Worm (Caenorhabditis elegans) whole organism, young adult: ENCODE results near the gene his-63.
A peak's percentile ranks its signal among the peaks of the same experiment; 100 is the strongest.

Experiments used
- B0019.2 ChIP-seq: fragments of 200-800 bp; sonication (Bioruptor generic); conservative IDR thresholded peaks from 2 replicates; pipeline ENCODE4 v1.3.6; 2022; ENCODE audit warnings: missing genetic modification reagents, missing genetic modification characterization, missing compliant biosample characterization
- B0261.1 ChIP-seq: sonication (generic microtip); optimal IDR thresholded peaks from 2 replicates; lab custom pipeline; 2016; ENCODE audit warnings: mild to moderate bottlenecking, missing genetic modification characterization, moderate library complexity, missing compliant biosample characterization
- C06A6.2 ChIP-seq: fragments of 200-800 bp; sonication (Bioruptor generic); conservative IDR thresholded peaks from 2 replicates; pipeline ENCODE4 v1.3.6; 2022; ENCODE audit warnings: missing genetic modification characterization, missing compliant biosample characterization
- D2030.7 ChIP-seq: fragments of 200-800 bp; sonication (Bioruptor generic); IDR thresholded peaks from 2 replicates; pipeline ENCODE4 v1.3.6; 2022; ENCODE audit warnings: missing genetic modification reagents, missing genetic modification characterization, missing compliant biosample characterization
- F10E7.11 ChIP-seq: sonication (generic microtip); optimal IDR thresholded peaks from 2 replicates; lab custom pipeline; 2017; ENCODE audit warnings: mild to moderate bottlenecking, missing genetic modification characterization, moderate library complexity, missing compliant biosample characterization
- F23B12.7 ChIP-seq: sonication (generic microtip); optimal IDR thresholded peaks from 2 replicates; lab custom pipeline; 2017; ENCODE audit warnings: missing genetic modification characterization, mild to moderate bottlenecking, missing compliant biosample characterization, antibody characterized with exemption, moderate library complexity; ENCODE audit not compliant: insufficient read depth
- F49E8.2 ChIP-seq: sonication (generic microtip); optimal IDR thresholded peaks from 3 replicates; lab custom pipeline; 2017; ENCODE audit warnings: missing genetic modification characterization, mild to moderate bottlenecking, missing compliant biosample characterization, antibody characterized with exemption, moderate library complexity; ENCODE audit not compliant: insufficient read depth
- F57A8.1 ChIP-seq: fragments of 200-800 bp; sonication (Bioruptor generic); optimal IDR thresholded peaks from 2 replicates; lab custom pipeline; 2018; ENCODE audit warnings: mild to moderate bottlenecking, missing genetic modification characterization, moderate library complexity, missing compliant biosample characterization
- T07F8.4 ChIP-seq: sonication (generic microtip); optimal IDR thresholded peaks from 2 replicates; lab custom pipeline; 2016; ENCODE audit warnings: mild to moderate bottlenecking, missing genetic modification characterization, moderate library complexity, missing compliant biosample characterization
- Y53F4B.3 ChIP-seq: fragments of 200-800 bp; sonication (Bioruptor generic); IDR thresholded peaks from 2 replicates; pipeline ENCODE4 v1.3.6; 2022; ENCODE audit warnings: missing genetic modification reagents, missing genetic modification characterization, missing compliant biosample characterization
- Y53G8AR.9 ChIP-seq: fragments of 200-800 bp; sonication (Bioruptor generic); conservative IDR thresholded peaks from 2 replicates; pipeline ENCODE4 v1.3.6; 2022; ENCODE audit warnings: missing genetic modification reagents, missing genetic modification characterization, missing compliant biosample characterization
- Y56A3A.18 ChIP-seq: fragments of 200-800 bp; sonication (Bioruptor generic); IDR thresholded peaks from 2 replicates; pipeline ENCODE4 v1.3.6; 2022; ENCODE audit warnings: missing genetic modification reagents, missing genetic modification characterization, missing compliant biosample characterization
- Y67H2A.10 ChIP-seq: fragments of 200-800 bp; sonication (Bioruptor generic); conservative IDR thresholded peaks from 2 replicates; pipeline ENCODE4 v1.3.6; 2022; ENCODE audit warnings: missing genetic modification reagents, missing genetic modification characterization, missing compliant biosample characterization
- Y95B8A.8 ChIP-seq: fragments of 200-800 bp; sonication (Bioruptor generic); IDR thresholded peaks from 2 replicates; pipeline ENCODE4 v1.3.6; 2022; ENCODE audit warnings: missing genetic modification reagents, missing genetic modification characterization, missing compliant biosample characterization
- akir-1 ChIP-seq: fragments of 200-800 bp; sonication (Bioruptor generic); optimal IDR thresholded peaks from 2 replicates; lab custom pipeline; 2018; ENCODE audit warnings: mild to moderate bottlenecking, missing genetic modification characterization, moderate library complexity, missing compliant biosample characterization
- atf-7 ChIP-seq: sonication (generic microtip); optimal IDR thresholded peaks from 2 replicates; lab custom pipeline; 2017; ENCODE audit warnings: mild to moderate bottlenecking, missing genetic modification characterization, missing compliant biosample characterization
- bed-1 ChIP-seq: fragments of 200-800 bp; sonication (Bioruptor generic); IDR thresholded peaks from 2 replicates; pipeline ENCODE4 v1.3.6; 2022; ENCODE audit warnings: missing genetic modification reagents, missing genetic modification characterization, missing compliant biosample characterization
- bed-2 ChIP-seq: fragments of 200-800 bp; sonication (Bioruptor generic); IDR thresholded peaks from 2 replicates; pipeline ENCODE4 v1.3.6; 2022; ENCODE audit warnings: missing genetic modification reagents, missing genetic modification characterization, missing compliant biosample characterization
- ccch-3 ChIP-seq: fragments of 200-800 bp; sonication (Bioruptor generic); optimal IDR thresholded peaks from 2 replicates; lab custom pipeline; 2018; ENCODE audit warnings: mild to moderate bottlenecking, missing genetic modification characterization, missing compliant biosample characterization
- cebp-1 ChIP-seq, 2 experiments: fragments of 200-800 bp in 1 of 2; sonication (Bioruptor generic) in 1 of 2; sonication (generic microtip) in 1 of 2; IDR thresholded peaks in 1 of 2; optimal IDR thresholded peaks in 1 of 2; 2 replicates each; pipeline versions ENCODE4 v1.3.6 to Lab custom; 2017 to 2022; ENCODE audit warnings: missing compliant biosample characterization in 2 of 2, missing genetic modification characterization in 2 of 2, mild to moderate bottlenecking in 1 of 2, missing genetic modification reagents in 1 of 2, moderate library complexity in 1 of 2
- cebp-2 ChIP-seq: fragments of 200-800 bp; sonication (Bioruptor generic); IDR thresholded peaks from 2 replicates; pipeline ENCODE4 v1.3.6; 2022; ENCODE audit warnings: missing genetic modification characterization, missing compliant biosample characterization
- ceh-100 ChIP-seq: fragments of 200-800 bp; sonication (Bioruptor generic); IDR thresholded peaks from 2 replicates; pipeline ENCODE4 v1.3.6; 2022; ENCODE audit warnings: missing genetic modification reagents, missing genetic modification characterization, missing compliant biosample characterization
- ceh-40 ChIP-seq: fragments of 200-800 bp; sonication (Bioruptor generic); IDR thresholded peaks from 2 replicates; pipeline ENCODE4 v1.3.6; 2022; ENCODE audit warnings: missing genetic modification characterization, missing compliant biosample characterization
- ceh-91 ChIP-seq: fragments of 200-800 bp; sonication (Bioruptor generic); IDR thresholded peaks from 2 replicates; pipeline ENCODE4 v1.3.6; 2022; ENCODE audit warnings: missing genetic modification reagents, missing genetic modification characterization, missing compliant biosample characterization
- chd-7 ChIP-seq: sonication (generic microtip); optimal IDR thresholded peaks from 2 replicates; lab custom pipeline; 2016; ENCODE audit warnings: mild to moderate bottlenecking, missing genetic modification characterization, moderate library complexity, missing compliant biosample characterization
- die-1 ChIP-seq: sonication (generic microtip); optimal IDR thresholded peaks from 2 replicates; lab custom pipeline; 2016; ENCODE audit warnings: missing genotype, mild to moderate bottlenecking, missing genetic modification characterization, missing compliant biosample characterization
- ets-4 ChIP-seq: fragments of 200-800 bp; sonication (Bioruptor generic); optimal IDR thresholded peaks from 2 replicates; lab custom pipeline; 2018; ENCODE audit warnings: mild to moderate bottlenecking, missing genetic modification characterization, missing compliant biosample characterization
- gei-17 ChIP-seq: fragments of 200-800 bp; sonication (Bioruptor generic); optimal IDR thresholded peaks from 2 replicates; lab custom pipeline; 2018; ENCODE audit warnings: mild to moderate bottlenecking, missing genetic modification characterization, missing compliant biosample characterization
- hrde-1 ChIP-seq: sonication (generic microtip); optimal IDR thresholded peaks from 2 replicates; lab custom pipeline; 2016; ENCODE audit warnings: missing genetic modification characterization, mild to moderate bottlenecking, missing compliant biosample characterization, moderate library complexity, missing genotype, missing genetic modification reagents, borderline replicate concordance
- lin-54 ChIP-seq: fragments of 200-800 bp; sonication (Bioruptor generic); optimal IDR thresholded peaks from 2 replicates; lab custom pipeline; 2018; ENCODE audit warnings: mild to moderate bottlenecking, missing genetic modification characterization, missing compliant biosample characterization
- madf-6 ChIP-seq: fragments of 200-800 bp; sonication (Bioruptor generic); IDR thresholded peaks from 2 replicates; pipeline ENCODE4 v1.3.6; 2022; ENCODE audit warnings: missing genetic modification reagents, missing genetic modification characterization, missing compliant biosample characterization
- mcd-1 ChIP-seq: fragments of 200-800 bp; sonication (Bioruptor generic); IDR thresholded peaks from 2 replicates; pipeline ENCODE4 v1.3.6; 2022; ENCODE audit warnings: missing genetic modification reagents, missing genetic modification characterization, missing compliant biosample characterization
- mxl-1 ChIP-seq: sonication (generic microtip); optimal IDR thresholded peaks from 2 replicates; lab custom pipeline; 2016; ENCODE audit warnings: missing genetic modification characterization, missing compliant biosample characterization
- nhr-120 ChIP-seq: fragments of 200-800 bp; sonication (Bioruptor generic); IDR thresholded peaks from 2 replicates; pipeline ENCODE4 v1.3.6; 2022; ENCODE audit warnings: missing genetic modification characterization, missing compliant biosample characterization
- nhr-27 ChIP-seq: fragments of 200-800 bp; sonication (Bioruptor generic); optimal IDR thresholded peaks from 2 replicates; lab custom pipeline; 2018; ENCODE audit warnings: mild to moderate bottlenecking, missing genetic modification characterization, moderate library complexity, missing compliant biosample characterization
- nhr-80 ChIP-seq: sonication (generic microtip); optimal IDR thresholded peaks from 2 replicates; lab custom pipeline; 2016; ENCODE audit warnings: missing genetic modification characterization, missing compliant biosample characterization
- pbrm-1 ChIP-seq: fragments of 200-800 bp; sonication (Bioruptor generic); IDR thresholded peaks from 2 replicates; pipeline ENCODE4 v1.3.6; 2022; ENCODE audit warnings: missing genetic modification reagents, missing genetic modification characterization, missing compliant biosample characterization
- rec-8 ChIP-seq, 2 experiments: sonication (generic microtip); optimal IDR thresholded peaks; 2 replicates each; lab custom pipeline; 2016; ENCODE audit warnings: mild to moderate bottlenecking in 2 of 2, missing genetic modification characterization in 2 of 2, missing genetic modification reagents in 2 of 2, missing genotype in 2 of 2, missing biosample characterization in 1 of 2, missing compliant biosample characterization in 1 of 2, moderate library complexity in 1 of 2
- repo-1 ChIP-seq: sonication (generic microtip); optimal IDR thresholded peaks from 2 replicates; lab custom pipeline; 2017; ENCODE audit warnings: mild to moderate bottlenecking, missing genetic modification characterization, missing compliant biosample characterization
- rpc-1 ChIP-seq, 2 experiments: fragments of 150-350 bp in 1 of 2; sonication (generic microtip) in 1 of 2; optimal IDR thresholded peaks; 2 replicates each; lab custom pipeline; 2014 to 2018; ENCODE audit warnings: missing biosample characterization in 1 of 2, missing genetic modification characterization in 1 of 2, missing genetic modification reagents in 1 of 2, missing genotype in 1 of 2
- sptf-2 ChIP-seq: fragments of 200-800 bp; sonication (Bioruptor generic); optimal IDR thresholded peaks from 2 replicates; lab custom pipeline; 2018; ENCODE audit warnings: mild to moderate bottlenecking, missing genetic modification characterization, missing compliant biosample characterization
- unc-130 ChIP-seq: sonication (generic microtip); optimal IDR thresholded peaks from 2 replicates; lab custom pipeline; 2016; ENCODE audit warnings: missing genetic modification reagents, missing genetic modification characterization, missing compliant biosample characterization
- xnd-1 ChIP-seq: sonication (generic microtip); optimal IDR thresholded peaks from 2 replicates; lab custom pipeline; 2016; ENCODE audit warnings: missing genotype, missing genetic modification reagents, missing genetic modification characterization, missing compliant biosample characterization
- zfh-2 ChIP-seq: fragments of 200-800 bp; sonication (Bioruptor generic); conservative IDR thresholded peaks from 2 replicates; pipeline ENCODE4 v1.3.6; 2022; ENCODE audit warnings: missing genetic modification reagents, missing genetic modification characterization, missing compliant biosample characterization
- zim-3 ChIP-seq: sonication (generic microtip); optimal IDR thresholded peaks from 2 replicates; lab custom pipeline; 2017; ENCODE audit warnings: mild to moderate bottlenecking, missing genetic modification characterization, moderate library complexity, missing compliant biosample characterization
- ztf-22 ChIP-seq: fragments of 200-800 bp; sonication (Bioruptor generic); optimal IDR thresholded peaks from 2 replicates; lab custom pipeline; 2018; ENCODE audit warnings: mild to moderate bottlenecking, missing genetic modification characterization, moderate library complexity, missing compliant biosample characterization
- ztf-3 ChIP-seq: fragments of 200-800 bp; sonication (Bioruptor generic); optimal IDR thresholded peaks from 2 replicates; lab custom pipeline; 2018; ENCODE audit warnings: mild to moderate bottlenecking, missing genetic modification characterization, missing compliant biosample characterization
- ztf-6 ChIP-seq: fragments of 200-800 bp; sonication (Bioruptor generic); IDR thresholded peaks from 2 replicates; pipeline ENCODE4 v1.3.6; 2022; ENCODE audit warnings: missing genetic modification reagents, missing genetic modification characterization, missing compliant biosample characterization

The his-63 gene

ce11 chrIV:11401482-11401881 is 5.2 kb downstream of the his-63 start (continued):
- no peak for TF ChIP-seq ets-4
- no peak for TF ChIP-seq F23B12.7
- TF ChIP-seq ztf-6, result no peak
- TF ChIP-seq chd-7 (tag; lab: Kevin White, UChicago), result no peak
- TF ChIP-seq T07F8.4 (tag; lab: Kevin White, UChicago), result no peak
- peak; percentile 93 for TF ChIP-seq hrde-1 (tag; lab: Kevin White, UChicago)
- TF ChIP-seq mcd-1 (GFP tag; lab: Robert Waterston, UW), result peak; percentile 34; the same call in 1 of the 2 replicates
- TF ChIP-seq xnd-1, result peak; percentile 35
- no peak for TF ChIP-seq Y67H2A.10
- no peak for TF ChIP-seq atf-7
- TF ChIP-seq nhr-80 (tag; lab: Kevin White, UChicago), result no peak
- no peak for TF ChIP-seq B0019.2 (GFP tag; lab: Robert Waterston, UW)
- TF ChIP-seq madf-6 (GFP tag; lab: Robert Waterston, UW), result peak; percentile 79
- no peak for TF ChIP-seq ceh-40 (GFP tag; lab: Robert Waterston, UW)
- TF ChIP-seq F49E8.2, result peak; percentile 82
- no peak for TF ChIP-seq bed-1 (GFP tag; lab: Robert Waterston, UW)
- no peak for TF ChIP-seq Y53F4B.3
- TF ChIP-seq C06A6.2 (GFP tag; lab: Robert Waterston, UW), result no peak
- TF ChIP-seq gei-17 (GFP tag; lab: Kevin White, UChicago), result no peak
- peak; percentile 26 for TF ChIP-seq lin-54 (GFP tag; lab: Kevin White, UChicago)
- TF ChIP-seq akir-1 (GFP tag; lab: Kevin White, UChicago), result no peak
- no peak for TF ChIP-seq cebp-1 (GFP tag; IDR thresholded peaks at IDR 0.05; lab: Robert Waterston, UW)
- peak; percentile 2 for TF ChIP-seq cebp-1 (tag; optimal IDR thresholded peaks at IDR 0.05; lab: Kevin White, UChicago)
- no peak for TF ChIP-seq F10E7.11 (tag; lab: Kevin White, UChicago)
- TF ChIP-seq unc-130, result no peak
- TF ChIP-seq Y56A3A.18, result no peak
- no peak for TF ChIP-seq rpc-1 (optimal IDR thresholded peaks at IDR 0.05; lab: Kevin White, UChicago)
- no peak for TF ChIP-seq rpc-1 (tag; optimal IDR thresholded peaks at IDR 0.05; lab: Kevin White, UChicago)
- TF ChIP-seq repo-1, result no peak
- no peak for TF ChIP-seq nhr-27 (tag; lab: Kevin White, UChicago)
- TF ChIP-seq die-1 (tag; lab: Kevin White, UChicago), result no peak
- TF ChIP-seq ceh-91 (GFP tag; lab: Robert Waterston, UW), result no peak
- TF ChIP-seq rec-8 (tag; optimal IDR thresholded peaks at IDR 0.05; lab: Kevin White, UChicago), result no peak
- 0 out of 2 replicates have a peak, but pooled peaks have one; percentile 55 for TF ChIP-seq Y53G8AR.9 (GFP tag; lab: Robert Waterston, UW)
- TF ChIP-seq ztf-22 (GFP tag; lab: Kevin White, UChicago), result no peak
- TF ChIP-seq B0261.1 (tag; lab: Kevin White, UChicago), result no peak
- TF ChIP-seq F57A8.1, result no peak
- TF ChIP-seq zim-3 (tag; lab: Kevin White, UChicago), result no peak
- TF ChIP-seq zfh-2 (GFP tag; lab: Robert Waterston, UW), result no peak
- TF ChIP-seq nhr-120 (GFP tag; lab: Robert Waterston, UW), result no peak
- TF ChIP-seq sptf-2, result no peak
- no peak for TF ChIP-seq ccch-3 (GFP tag; lab: Kevin White, UChicago)
- TF ChIP-seq cebp-2 (GFP tag; lab: Robert Waterston, UW), result no peak
- TF ChIP-seq ztf-3 (GFP tag; lab: Kevin White, UChicago), result no peak
- no peak for TF ChIP-seq ceh-100 (GFP tag; lab: Robert Waterston, UW)
- no peak for TF ChIP-seq bed-2 (GFP tag; lab: Robert Waterston, UW)
- peak; percentile 71; the same call in 1 of the 2 replicates for TF ChIP-seq Y95B8A.8 (GFP tag; lab: Robert Waterston, UW)
- peak; percentile 33; the same call in 1 of the 2 replicates for TF ChIP-seq pbrm-1 (GFP tag; lab: Robert Waterston, UW)
- TF ChIP-seq mxl-1, result no peak
- TF ChIP-seq D2030.7, result peak; percentile 45; the same call in 1 of the 2 replicates
